Comparison of ENCODE assay signal across 4 worm cellular contexts in the genomic region with DNA sequence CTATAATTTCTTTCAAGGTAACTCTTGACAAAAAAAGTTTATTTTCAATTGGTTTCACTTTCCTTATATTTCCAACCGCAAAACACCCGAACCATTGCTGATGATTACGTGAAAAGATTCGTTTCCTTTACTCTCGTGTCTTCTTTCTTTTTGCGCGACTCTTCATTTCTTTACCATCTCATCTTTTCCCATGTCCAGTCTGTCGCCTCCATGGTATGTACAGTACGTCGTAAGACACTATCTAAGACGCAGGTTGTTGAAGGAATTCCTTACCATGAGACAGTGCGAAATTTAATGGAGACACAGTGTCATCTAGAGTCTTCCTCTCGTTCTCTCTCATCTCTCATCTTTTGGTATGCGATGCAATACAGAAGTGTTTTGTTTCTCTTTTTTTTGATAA.
TF ChIP-seq lines count a peak whose summit lies in the region.

No protein-coding gene starts in this region.

TF ChIP-seq in whole organism, L1 larva, 84 proteins besides CTCF, POLR2A, EP300 and RAD21 (continued from another document and continues in another):
- TF ChIP-seq pax-3 (tag; optimal IDR thresholded peaks at IDR 0.05; lab: Kevin White, UChicago) (no peak), efl-3 (GFP tag; optimal IDR thresholded peaks at IDR 0.05; lab: Kevin White, UChicago) (no peak), ama-1 (optimal IDR thresholded peaks at IDR 0.05; lab: Kevin White, UChicago) (peak; percentile 35), swsn-7 (tag; optimal IDR thresholded peaks at IDR 0.05; lab: Kevin White, UChicago) (peak; percentile 37), unc-98 (GFP tag; IDR thresholded peaks at IDR 0.05; lab: Robert Waterston, UW) (no peak), isw-1 (GFP tag; IDR thresholded peaks at IDR 0.05; lab: Robert Waterston, UW) (no peak), fos-1 (tag; optimal IDR thresholded peaks at IDR 0.05; lab: Kevin White, UChicago) (peak; percentile 62), lsy-2 (tag; optimal IDR thresholded peaks at IDR 0.05; lab: Kevin White, UChicago) (peak; percentile 56 to 85), nhr-90 (tag; optimal IDR thresholded peaks at IDR 0.05; lab: Kevin White, UChicago; ENCODE audit: poor library complexity) (peak; percentile 77), ceh-82 (tag; optimal IDR thresholded peaks at IDR 0.05; lab: Kevin White, UChicago) (peak; percentile 5 to 28 (median 19)), lin-13 (GFP tag; optimal IDR thresholded peaks at IDR 0.05; lab: Kevin White, UChicago) (peak; percentile 50), jun-1 (tag; optimal IDR thresholded peaks at IDR 0.05; lab: Kevin White, UChicago) (peak; percentile 77), blmp-1 (tag; optimal IDR thresholded peaks at IDR 0.05; lab: Kevin White, UChicago) (peak; percentile 97), unc-86 (tag; optimal IDR thresholded peaks at IDR 0.05; lab: Kevin White, UChicago) (no peak), rnt-1 (tag; optimal IDR thresholded peaks at IDR 0.05; lab: Kevin White, UChicago) (no peak), egl-13 (tag; optimal IDR thresholded peaks at IDR 0.05; lab: Kevin White, UChicago) (no peak), ceh-90 (tag; optimal IDR thresholded peaks at IDR 0.05; lab: Kevin White, UChicago) (no peak), grh-1 (GFP tag; IDR thresholded peaks at IDR 0.05; lab: Robert Waterston, UW) (peak; percentile 61; the same call in 1 of the 2 replicates), nhr-47 (tag; optimal IDR thresholded peaks at IDR 0.05; lab: Kevin White, UChicago) (peak; percentile 35), nhr-237 (tag; optimal IDR thresholded peaks at IDR 0.05; lab: Kevin White, UChicago) (no peak), pqm-1 (tag; optimal IDR thresholded peaks at IDR 0.05; lab: Kevin White, UChicago) (no peak), unc-62 (GFP tag; optimal IDR thresholded peaks at IDR 0.05; lab: Kevin White, UChicago) (no peak), nhr-76 (tag; optimal IDR thresholded peaks at IDR 0.05; lab: Kevin White, UChicago) (no peak), mef-2 (tag; optimal IDR thresholded peaks at IDR 0.05; lab: Kevin White, UChicago) (no peak), sptf-1 (tag; optimal IDR thresholded peaks at IDR 0.05; lab: Kevin White, UChicago) (no peak), dsc-1 (tag; optimal IDR thresholded peaks at IDR 0.05; lab: Kevin White, UChicago) (no peak), unc-30 (tag; optimal IDR thresholded peaks at IDR 0.05; lab: Kevin White, UChicago) (no peak), zag-1 (tag; optimal IDR thresholded peaks at IDR 0.05; lab: Kevin White, UChicago) (no peak), nhr-12 (tag; optimal IDR thresholded peaks at IDR 0.05; lab: Kevin White, UChicago) (no peak), nhr-85 (tag; lab: Kevin White, UChicago) (peak; percentile 96), mab-9 (GFP tag; IDR thresholded peaks at IDR 0.05; lab: Robert Waterston, UW) (no peak), hlh-17 (GFP tag; optimal IDR thresholded peaks at IDR 0.05; lab: Kevin White, UChicago; ENCODE audit: borderline replicate concordance) (no peak), fkh-4 (tag; optimal IDR thresholded peaks at IDR 0.05; lab: Kevin White, UChicago; ENCODE audit: borderline replicate concordance) (no peak)

TF ChIP-seq in whole organism, L2 larva, 48 proteins besides CTCF, POLR2A, EP300 and RAD21 (continued from another document):
- TF ChIP-seq crh-2 (tag; optimal IDR thresholded peaks at IDR 0.05; lab: Kevin White, UChicago): peak; percentile 80
- no peak for TF ChIP-seq ama-1 (optimal IDR thresholded peaks at IDR 0.05; lab: Kevin White, UChicago)
- TF ChIP-seq nhr-237 (tag; optimal IDR thresholded peaks at IDR 0.05; lab: Kevin White, UChicago): no peak
- TF ChIP-seq skn-1 (tag; optimal IDR thresholded peaks at IDR 0.05; lab: Kevin White, UChicago): no peak
- no peak for TF ChIP-seq nhr-6 (tag; optimal IDR thresholded peaks at IDR 0.05; lab: Kevin White, UChicago)
- TF ChIP-seq elt-3 (tag; optimal IDR thresholded peaks at IDR 0.05; lab: Kevin White, UChicago): no peak
- TF ChIP-seq zag-1 (tag; optimal IDR thresholded peaks at IDR 0.05; lab: Kevin White, UChicago): no peak
- TF ChIP-seq gmeb-1 (tag; optimal IDR thresholded peaks at IDR 0.05; lab: Kevin White, UChicago): peak; percentile 67
- no peak for TF ChIP-seq unc-39 (tag; optimal IDR thresholded peaks at IDR 0.05; lab: Kevin White, UChicago)

TF ChIP-seq in whole organism, L3 larva, 47 proteins besides CTCF, POLR2A, EP300 and RAD21 (continued from another document):
- TF ChIP-seq mdl-1 (tag; optimal IDR thresholded peaks at IDR 0.05; lab: Kevin White, UChicago) (peak; percentile 25), elt-3 (tag; optimal IDR thresholded peaks at IDR 0.05; lab: Kevin White, UChicago) (peak in 1 of 3 experiments; percentile 56), mml-1 (tag; optimal IDR thresholded peaks at IDR 0.05; lab: Kevin White, UChicago) (no peak), ceh-16 (tag; optimal IDR thresholded peaks at IDR 0.05; lab: Kevin White, UChicago) (no peak), ceh-82 (tag; optimal IDR thresholded peaks at IDR 0.05; lab: Kevin White, UChicago) (no peak), fkh-10 (GFP tag; optimal IDR thresholded peaks at IDR 0.05; lab: Kevin White, UChicago) (no peak)
TF ChIP-seq in whole organism, L3 larva: peak in this region for 19.

TF ChIP-seq in whole organism, L4 larva, 104 proteins besides CTCF, POLR2A, EP300 and RAD21 (continued from another document):
- TF ChIP-seq unc-62 (GFP tag; optimal IDR thresholded peaks at IDR 0.05 in 1 of 2; lab: Kevin White, UChicago) (peak in 1 of 2 experiments; percentile 95), unc-62 (tag; optimal IDR thresholded peaks at IDR 0.05; lab: Kevin White, UChicago) (no peak), ctbp-1 (GFP tag; IDR thresholded peaks at IDR 0.05; lab: Robert Waterston, UW) (no peak), F37D6.2 (tag; optimal IDR thresholded peaks at IDR 0.05; lab: Kevin White, UChicago) (no peak), spr-1 (tag; optimal IDR thresholded peaks at IDR 0.05; lab: Kevin White, UChicago) (no peak), nhr-77 (tag; optimal IDR thresholded peaks at IDR 0.05; lab: Kevin White, UChicago) (peak; percentile 32), dmd-6 (GFP tag; IDR thresholded peaks at IDR 0.05; lab: Robert Waterston, UW) (peak; percentile 68), lsy-2 (tag; optimal IDR thresholded peaks at IDR 0.05; lab: Kevin White, UChicago) (peak; percentile 52 to 77), nhr-6 (tag; optimal IDR thresholded peaks at IDR 0.05; lab: Kevin White, UChicago) (peak; percentile 98), ceh-82 (tag; optimal IDR thresholded peaks at IDR 0.05; lab: Kevin White, UChicago) (no peak), tag-97 (GFP tag; IDR thresholded peaks at IDR 0.05; lab: Robert Waterston, UW) (no peak), ceh-28 (tag; optimal IDR thresholded peaks at IDR 0.05; lab: Kevin White, UChicago) (no peak), mep-1 (tag; optimal IDR thresholded peaks at IDR 0.05; lab: Kevin White, UChicago) (peak; percentile 80), D1046.2 (GFP tag; IDR thresholded peaks at IDR 0.05; lab: Robert Waterston, UW) (no peak), F26F4.8 (GFP tag; conservative IDR thresholded peaks at IDR 0.05; lab: Robert Waterston, UW) (no peak), hmg-1.1 (GFP tag; IDR thresholded peaks at IDR 0.05; lab: Robert Waterston, UW) (peak; percentile 67), nhr-102 (tag; optimal IDR thresholded peaks at IDR 0.05; lab: Kevin White, UChicago) (peak; percentile 20), ces-1 (GFP tag; optimal IDR thresholded peaks at IDR 0.05; lab: Kevin White, UChicago) (no peak), mdl-1 (tag; optimal IDR thresholded peaks at IDR 0.05; lab: Kevin White, UChicago) (peak in 1 of 2 experiments; percentile 84), lin-15B (tag; optimal IDR thresholded peaks at IDR 0.05; lab: Kevin White, UChicago) (no peak), dve-1 (tag; optimal IDR thresholded peaks at IDR 0.05; lab: Kevin White, UChicago; ENCODE audit: insufficient read depth) (peak; percentile 87), nhr-48 (tag; optimal IDR thresholded peaks at IDR 0.05; lab: Kevin White, UChicago) (peak; percentile 36), Y48G9A.11 (GFP tag; IDR thresholded peaks at IDR 0.05; lab: Robert Waterston, UW) (no peak), mxl-2 (GFP tag; conservative IDR thresholded peaks at IDR 0.05; lab: Robert Waterston, UW) (no peak), nhr-42 (GFP tag; IDR thresholded peaks at IDR 0.05; lab: Robert Waterston, UW) (no peak), dmd-9 (GFP tag; IDR thresholded peaks at IDR 0.05; lab: Robert Waterston, UW) (no peak), nhr-28 (tag; optimal IDR thresholded peaks at IDR 0.05; lab: Kevin White, UChicago) (peak; percentile 81), unc-130 (GFP tag; optimal IDR thresholded peaks at IDR 0.05; lab: Kevin White, UChicago) (no peak), pha-4 (GFP tag; IDR thresholded peaks at IDR 0.05; lab: Robert Waterston, UW) (no peak), pha-4 (tag; optimal IDR thresholded peaks at IDR 0.05; lab: Kevin White, UChicago) (peak; percentile 55), nhr-11 (tag; optimal IDR thresholded peaks at IDR 0.05; lab: Kevin White, UChicago) (no peak), R02D3.7 (tag; optimal IDR thresholded peaks at IDR 0.05; lab: Kevin White, UChicago) (no peak), ceh-20 (GFP tag; IDR thresholded peaks at IDR 0.05; lab: Robert Waterston, UW) (peak; percentile 48; the same call in 1 of the 2 replicates), ceh-32 (tag; optimal IDR thresholded peaks at IDR 0.05; lab: Kevin White, UChicago; ENCODE audit: poor library complexity) (no peak), ceh-44 (GFP tag; IDR thresholded peaks at IDR 0.05; lab: Robert Waterston, UW) (no peak)
